Fruit fly (Drosophila melanogaster) whole organism, embryonic: Measurements from ENCODE around the gene Patsas.

Source experiments
- B-H2 ChIP-seq: fragments of 200-800 bp; sonication (Bioruptor generic); optimal IDR thresholded peaks from 2 replicates; lab custom pipeline; 2018; ENCODE audit warnings: missing biosample characterization, mild to moderate bottlenecking, missing genetic modification characterization
- CG11696 ChIP-seq: fragments of 200-800 bp; sonication (Bioruptor generic); IDR thresholded peaks from 2 replicates; pipeline ENCODE4 v1.3.6; 2022; ENCODE audit warnings: missing biosample characterization, missing genetic modification characterization
- CG12219 ChIP-seq: fragments of 200-800 bp; sonication (Bioruptor generic); optimal IDR thresholded peaks from 3 replicates; lab custom pipeline; 2018; ENCODE audit warnings: missing biosample characterization, mild to moderate bottlenecking, missing genetic modification characterization
- CG12659 ChIP-seq: fragments of 200-800 bp; sonication (Bioruptor generic); optimal IDR thresholded peaks from 3 replicates; lab custom pipeline; 2017; ENCODE audit warnings: mild to moderate bottlenecking, missing biosample characterization, missing genetic modification reagents, missing genetic modification characterization
- CG12942 ChIP-seq: fragments of 200-800 bp; sonication (Bioruptor generic); optimal IDR thresholded peaks from 3 replicates; lab custom pipeline; 2016; ENCODE audit warnings: missing biosample characterization, missing genetic modification characterization
- CG13424 ChIP-seq: fragments of 200-800 bp; sonication (Bioruptor generic); optimal IDR thresholded peaks from 2 replicates; lab custom pipeline; 2019; ENCODE audit warnings: missing biosample characterization, mild to moderate bottlenecking, missing genetic modification characterization, moderate library complexity
- CG15479 ChIP-seq: fragments of 200-800 bp; sonication (Bioruptor generic); optimal IDR thresholded peaks from 3 replicates; lab custom pipeline; 2019; ENCODE audit warnings: missing biosample characterization, mild to moderate bottlenecking, missing genetic modification characterization, moderate library complexity
- CG15514 ChIP-seq: fragments of 200-800 bp; sonication (Bioruptor generic); optimal IDR thresholded peaks from 3 replicates; lab custom pipeline; 2017; ENCODE audit warnings: missing biosample characterization, missing genetic modification characterization, mild to moderate bottlenecking, moderate library complexity, missing genetic modification reagents
- CG16779 ChIP-seq: fragments of 200-800 bp; sonication (Bioruptor generic); IDR thresholded peaks from 2 replicates; pipeline ENCODE4 v1.3.6; 2022; ENCODE audit warnings: missing biosample characterization, missing genetic modification characterization
- CG18011 ChIP-seq: fragments of 200-800 bp; sonication (Bioruptor generic); optimal IDR thresholded peaks from 2 replicates; lab custom pipeline; 2017; ENCODE audit warnings: missing biosample characterization, missing genetic modification characterization, mild to moderate bottlenecking, moderate library complexity, missing genotype
- CG18262 ChIP-seq: fragments of 200-800 bp; optimal IDR thresholded peaks from 3 replicates; lab custom pipeline; 2019; ENCODE audit warnings: missing biosample characterization, mild to moderate bottlenecking, missing genetic modification characterization, moderate library complexity
- CG2889 ChIP-seq: fragments of 200-800 bp; sonication (Bioruptor generic); IDR thresholded peaks from 3 replicates; pipeline ENCODE4 v1.3.6; 2022; ENCODE audit warnings: missing biosample characterization, missing genetic modification characterization
- CG30431 ChIP-seq: fragments of 200-800 bp; sonication (Bioruptor generic); optimal IDR thresholded peaks from 2 replicates; lab custom pipeline; 2017; ENCODE audit warnings: missing biosample characterization, missing genetic modification characterization
- CG3838 ChIP-seq: fragments of 200-800 bp; sonication (Bioruptor generic); optimal IDR thresholded peaks from 3 replicates; lab custom pipeline; 2016; ENCODE audit warnings: missing biosample characterization, missing genetic modification characterization
- CG4360 ChIP-seq: fragments of 200-800 bp; sonication (Bioruptor generic); IDR thresholded peaks from 2 replicates; pipeline ENCODE4 v1.3.6; 2022; ENCODE audit warnings: missing biosample characterization, missing genetic modification characterization
- CG8089 ChIP-seq: fragments of 200-800 bp; sonication (Bioruptor generic); optimal IDR thresholded peaks from 3 replicates; lab custom pipeline; 2016; ENCODE audit warnings: missing biosample characterization, missing genetic modification characterization
- CG8478 ChIP-seq: fragments of >200 bp; optimal IDR thresholded peaks from 2 replicates; lab custom pipeline; 2018
- CG8944 ChIP-seq: fragments of 200-800 bp; sonication (Bioruptor generic); optimal IDR thresholded peaks from 3 replicates; lab custom pipeline; 2016; ENCODE audit warnings: missing biosample characterization, missing genetic modification characterization
- E2f1 ChIP-seq: fragments of 200-800 bp; sonication (Bioruptor generic); IDR thresholded peaks from 2 replicates; pipeline ENCODE4 v1.3.6; 2022; ENCODE audit warnings: missing biosample characterization, missing genetic modification characterization
- Ets97D ChIP-seq: fragments of 200-800 bp; sonication (Bioruptor generic); optimal IDR thresholded peaks from 3 replicates; lab custom pipeline; 2016; ENCODE audit warnings: missing biosample characterization, missing genetic modification characterization
- GATAe ChIP-seq: fragments of 200-800 bp; sonication (Bioruptor generic); conservative IDR thresholded peaks from 2 replicates; pipeline ENCODE4 v1.3.6; 2022; ENCODE audit warnings: missing biosample characterization, missing genetic modification characterization
- Gsc ChIP-seq: fragments of 200-800 bp; sonication (Bioruptor generic); IDR thresholded peaks from 2 replicates; pipeline ENCODE4 v1.3.6; 2022; ENCODE audit warnings: missing biosample characterization, missing genetic modification characterization
- Gug ChIP-seq: fragments of 200-800 bp; sonication (Bioruptor generic); IDR thresholded peaks from 4 replicates; pipeline ENCODE4 v1.3.6; 2022; ENCODE audit warnings: missing biosample characterization, missing genetic modification characterization
- HmgZ ChIP-seq: fragments of 200-800 bp; sonication (Bioruptor generic); optimal IDR thresholded peaks from 2 replicates; lab custom pipeline; 2018; ENCODE audit warnings: missing biosample characterization, mild to moderate bottlenecking, missing genetic modification characterization
- Kr ChIP-seq: fragments of 200-800 bp; sonication (Bioruptor generic); optimal IDR thresholded peaks from 2 replicates; lab custom pipeline; 2017; ENCODE audit warnings: missing biosample characterization, mild to moderate bottlenecking, missing genetic modification characterization
- Mrtf ChIP-seq: fragments of 200-800 bp; sonication (Bioruptor generic); IDR thresholded peaks from 3 replicates; pipeline ENCODE4 v1.3.6; 2022; ENCODE audit warnings: missing biosample characterization, missing genetic modification characterization
- NfI ChIP-seq: fragments of 200-800 bp; sonication (Bioruptor generic); optimal IDR thresholded peaks from 3 replicates; lab custom pipeline; 2018; ENCODE audit warnings: missing biosample characterization, mild to moderate bottlenecking, missing genetic modification characterization, moderate library complexity
- Six4 ChIP-seq: fragments of 200-800 bp; sonication (Bioruptor generic); optimal IDR thresholded peaks from 2 replicates; lab custom pipeline; 2016; ENCODE audit warnings: missing biosample characterization, missing genetic modification characterization
- al ChIP-seq: fragments of 200-800 bp; sonication (Bioruptor generic); IDR thresholded peaks from 2 replicates; pipeline ENCODE4 v1.3.6; 2022; ENCODE audit warnings: missing biosample characterization, missing genetic modification characterization
- ase ChIP-seq: fragments of 200-800 bp; sonication (Bioruptor generic); IDR thresholded peaks from 3 replicates; pipeline ENCODE4 v1.3.6; 2022; ENCODE audit warnings: missing biosample characterization, missing genetic modification characterization
- cg ChIP-seq: fragments of 200-800 bp; sonication (Bioruptor generic); optimal IDR thresholded peaks from 3 replicates; lab custom pipeline; 2019; ENCODE audit warnings: missing biosample characterization, mild to moderate bottlenecking, missing genetic modification characterization, moderate library complexity
- cwo ChIP-seq: fragments of 200-800 bp; sonication (Bioruptor generic); optimal IDR thresholded peaks from 3 replicates; lab custom pipeline; 2017; ENCODE audit warnings: missing biosample characterization, missing genetic modification characterization, mild to moderate bottlenecking, moderate library complexity, missing genetic modification reagents
- dmrt11E ChIP-seq: fragments of 200-800 bp; sonication (Bioruptor generic); optimal IDR thresholded peaks from 3 replicates; lab custom pipeline; 2018; ENCODE audit warnings: missing biosample characterization, mild to moderate bottlenecking, missing genetic modification characterization, moderate library complexity
- exex ChIP-seq: fragments of 200-800 bp; sonication (Bioruptor generic); optimal IDR thresholded peaks from 4 replicates; lab custom pipeline; 2018; ENCODE audit warnings: missing biosample characterization, mild to moderate bottlenecking, missing genetic modification characterization, moderate library complexity
- fd96Cb ChIP-seq: fragments of 200-800 bp; sonication (Bioruptor generic); optimal IDR thresholded peaks from 2 replicates; lab custom pipeline; 2018; ENCODE audit warnings: missing biosample characterization, mild to moderate bottlenecking, missing genetic modification characterization, moderate library complexity
- gcm ChIP-seq: fragments of 200-800 bp; sonication (Bioruptor generic); optimal IDR thresholded peaks from 2 replicates; lab custom pipeline; 2019; ENCODE audit warnings: missing biosample characterization, mild to moderate bottlenecking, missing genetic modification characterization, moderate library complexity
- kay ChIP-seq: fragments of 200-800 bp; sonication (Bioruptor generic); optimal IDR thresholded peaks from 2 replicates; lab custom pipeline; 2016; ENCODE audit warnings: missing biosample characterization, missing genetic modification characterization
- kni ChIP-seq: fragments of 200-800 bp; sonication (Bioruptor generic); optimal IDR thresholded peaks from 3 replicates; lab custom pipeline; 2017; ENCODE audit warnings: mild to moderate bottlenecking, missing biosample characterization, missing genetic modification reagents, missing genetic modification characterization
- phol ChIP-seq: fragments of 200-800 bp; sonication (Bioruptor generic); optimal IDR thresholded peaks from 3 replicates; lab custom pipeline; 2018; ENCODE audit warnings: missing biosample characterization, mild to moderate bottlenecking, missing genetic modification characterization, moderate library complexity
- pita ChIP-seq: fragments of 200-800 bp; sonication (Bioruptor generic); optimal IDR thresholded peaks from 2 replicates; lab custom pipeline; 2017; ENCODE audit warnings: missing biosample characterization, mild to moderate bottlenecking, missing genetic modification characterization
- pros ChIP-seq: fragments of 200-800 bp; sonication (Bioruptor generic); optimal IDR thresholded peaks from 3 replicates; lab custom pipeline; 2019; ENCODE audit warnings: missing biosample characterization, mild to moderate bottlenecking, missing genetic modification characterization, moderate library complexity
- pzg ChIP-seq: fragments of 200-800 bp; sonication (Bioruptor generic); optimal IDR thresholded peaks from 3 replicates; lab custom pipeline; 2018; ENCODE audit warnings: missing biosample characterization, mild to moderate bottlenecking, missing genetic modification characterization, moderate library complexity
- ranshi ChIP-seq: fragments of 200-800 bp; sonication (Bioruptor generic); IDR thresholded peaks from 2 replicates; pipeline ENCODE4 v1.3.6; 2022; ENCODE audit warnings: missing biosample characterization, missing genetic modification characterization
- sd ChIP-seq: fragments of 200-800 bp; sonication (Bioruptor generic); optimal IDR thresholded peaks from 3 replicates; lab custom pipeline; 2018; ENCODE audit warnings: missing biosample characterization, mild to moderate bottlenecking, missing genetic modification characterization, moderate library complexity
- sens ChIP-seq: fragments of 200-800 bp; sonication (Bioruptor generic); peaks from one replicate; lab custom pipeline; 2016; ENCODE audit warnings: missing biosample characterization, missing genetic modification characterization
- sisA ChIP-seq: fragments of 200-800 bp; sonication (Bioruptor generic); IDR thresholded peaks from 2 replicates; pipeline ENCODE4 v1.3.6; 2022; ENCODE audit warnings: missing biosample characterization, missing genetic modification characterization
- stwl ChIP-seq: fragments of 200-800 bp; sonication (Bioruptor generic); optimal IDR thresholded peaks from 3 replicates; lab custom pipeline; 2018; ENCODE audit warnings: missing biosample characterization, mild to moderate bottlenecking, missing genetic modification characterization, moderate library complexity
- sug ChIP-seq: fragments of 200-800 bp; optimal IDR thresholded peaks from 2 replicates; lab custom pipeline; 2019; ENCODE audit warnings: missing biosample characterization, mild to moderate bottlenecking, missing genetic modification characterization, moderate library complexity

The Patsas gene

dm6 chr2L:12108779-12109564 is 5.9 kb upstream of the Patsas start, which contains the start of the genes Rab6 and Phae1 (continued):
- TF ChIP-seq Mrtf (GFP tag; lab: Robert Waterston, UW) (no peak), sens (peak; percentile 29), kni (GFP tag; lab: Kevin White, UChicago) (no peak), fd96Cb (no peak), sisA (no peak), CG18011 (GFP tag; lab: Kevin White, UChicago) (no peak), gcm (GFP tag; lab: Kevin White, UChicago) (no peak), CG15479 (GFP tag; lab: Kevin White, UChicago) (no peak), CG12219 (GFP tag; lab: Kevin White, UChicago) (no peak), CG12659 (GFP tag; lab: Kevin White, UChicago) (peak; percentile 8)

- TF ChIP-seq exex (tag; lab: Kevin White, UChicago) (peak; percentile 31), CG11696 (no peak), sens (peak; percentile 26), HmgZ (tag; lab: Kevin White, UChicago) (no peak), cwo (no peak), GATAe (0 out of 2 replicates have a peak, but pooled peaks have one; percentile 34), sd (tag; lab: Kevin White, UChicago) (peak; percentile 40), al (GFP tag; lab: Robert Waterston, UW) (no peak), sug (peak; percentile 10), CG8944 (GFP tag; lab: Kevin White, UChicago) (no peak), CG13424 (no peak), kay (GFP tag; lab: Kevin White, UChicago) (peak; percentile 21), CG8089 (no peak)
These were observed 4.0 kb upstream of the Patsas start for dm6 chr2L:12107087-12107486.

dm6 chr2L:12097698-12098097 is 5.4 kb downstream of the Patsas start, which contains the start of gene Ced-12:
Ced-12 (plus strand) TSS chr2L:12097838.
- TF ChIP-seq Gug (GFP tag; lab: Robert Waterston, UW) (no peak), ranshi (GFP tag; lab: Robert Waterston, UW) (no peak), CG8478 (lab: Kevin White, UChicago) (no peak), CG15514 (GFP tag; lab: Kevin White, UChicago) (no peak), sens (peak; percentile 37), ase (no peak), CG12942 (GFP tag; lab: Kevin White, UChicago) (no peak), Gsc (GFP tag; lab: Robert Waterston, UW) (no peak), CG18262 (tag; lab: Kevin White, UChicago) (peak; percentile 60), stwl (peak; percentile 58), B-H2 (GFP tag; lab: Kevin White, UChicago) (no peak), Kr (GFP tag; lab: Kevin White, UChicago) (no peak), phol (tag; lab: Kevin White, UChicago) (no peak), CG16779 (GFP tag; lab: Robert Waterston, UW) (no peak), CG3838 (no peak), CG2889 (GFP tag; lab: Robert Waterston, UW) (no peak), CG4360 (GFP tag; lab: Robert Waterston, UW) (0 out of 2 replicates have a peak, but pooled peaks have one; percentile 19), Six4 (GFP tag; lab: Kevin White, UChicago) (no peak), Ets97D (peak; percentile 37), pita (GFP tag; lab: Kevin White, UChicago) (no peak), pzg (peak; percentile 64), CG18011 (GFP tag; lab: Kevin White, UChicago) (no peak), CG30431 (GFP tag; lab: Kevin White, UChicago) (no peak), E2f1 (GFP tag; lab: Robert Waterston, UW) (no peak), dmrt11E (tag; lab: Kevin White, UChicago) (no peak), pros (GFP tag; lab: Kevin White, UChicago) (no peak), NfI (GFP tag; lab: Kevin White, UChicago) (no peak), cg (GFP tag; lab: Kevin White, UChicago) (no peak)
